Worm (Caenorhabditis elegans) whole organism, late embryonic: ENCODE measurements around the gene Y37E11AR.7.

Experiments used
- Y22D7AL.16 ChIP-seq: sonication (generic microtip); optimal IDR thresholded peaks from 2 replicates; lab custom pipeline; 2016; ENCODE audit warnings: missing genetic modification characterization, missing compliant biosample characterization
- ahr-1 ChIP-seq: sonication (generic microtip); optimal IDR thresholded peaks from 2 replicates; lab custom pipeline; 2016; ENCODE audit warnings: missing genetic modification characterization, missing compliant biosample characterization
- ceh-14 ChIP-seq: sonication (generic microtip); optimal IDR thresholded peaks from 2 replicates; lab custom pipeline; 2016; ENCODE audit warnings: missing genotype, missing genetic modification characterization, missing compliant biosample characterization
- ceh-2 ChIP-seq: sonication (generic microtip); optimal IDR thresholded peaks from 2 replicates; lab custom pipeline; 2016; ENCODE audit warnings: missing genotype, missing genetic modification characterization, missing compliant biosample characterization
- ceh-31 ChIP-seq: sonication (generic microtip); optimal IDR thresholded peaks from 2 replicates; lab custom pipeline; 2016; ENCODE audit warnings: missing genetic modification characterization, missing compliant biosample characterization
- ceh-34 ChIP-seq: sonication (generic microtip); optimal IDR thresholded peaks from 2 replicates; lab custom pipeline; 2016; ENCODE audit warnings: mild to moderate bottlenecking, missing genetic modification characterization, missing compliant biosample characterization
- ceh-45 ChIP-seq: fragments of 200-800 bp; sonication (Bioruptor generic); IDR thresholded peaks from 2 replicates; pipeline ENCODE4 v1.3.6; 2022; ENCODE audit warnings: missing genetic modification reagents, missing genetic modification characterization, missing compliant biosample characterization
- ceh-9 ChIP-seq: sonication (generic microtip); optimal IDR thresholded peaks from 2 replicates; lab custom pipeline; 2016; ENCODE audit warnings: mild to moderate bottlenecking, missing genetic modification characterization, inconsistent platforms, missing compliant biosample characterization
- che-1 ChIP-seq: sonication (generic microtip); optimal IDR thresholded peaks from 2 replicates; lab custom pipeline; 2016; ENCODE audit warnings: mild to moderate bottlenecking, missing genetic modification characterization, missing compliant biosample characterization
- elt-2 ChIP-seq: sonication (generic microtip); optimal IDR thresholded peaks from 2 replicates; lab custom pipeline; 2016; ENCODE audit warnings: missing genetic modification reagents, missing genetic modification characterization, missing compliant biosample characterization
- elt-4 ChIP-seq: sonication (generic microtip); optimal IDR thresholded peaks from 2 replicates; lab custom pipeline; 2016; ENCODE audit warnings: missing genetic modification characterization, missing compliant biosample characterization
- fax-1 ChIP-seq: sonication (generic microtip); optimal IDR thresholded peaks from 2 replicates; lab custom pipeline; 2016; ENCODE audit warnings: missing genotype, missing genetic modification characterization, missing compliant biosample characterization
- fkh-10 ChIP-seq: fragments of 150-350 bp; optimal IDR thresholded peaks from 2 replicates; lab custom pipeline; 2014; ENCODE audit warnings: missing biosample characterization, missing genetic modification reagents, missing genetic modification characterization
- fkh-6 ChIP-seq: sonication (generic microtip); optimal IDR thresholded peaks from 2 replicates; lab custom pipeline; 2016; ENCODE audit warnings: missing genetic modification characterization, missing compliant biosample characterization
- gmeb-2 ChIP-seq: sonication (generic microtip); optimal IDR thresholded peaks from 2 replicates; lab custom pipeline; 2016; ENCODE audit warnings: missing genetic modification characterization, inconsistent platforms, missing compliant biosample characterization
- hlh-13 ChIP-seq: fragments of 200-800 bp; sonication (Bioruptor generic); optimal IDR thresholded peaks from 2 replicates; lab custom pipeline; 2018; ENCODE audit warnings: mild to moderate bottlenecking, missing genetic modification characterization, missing compliant biosample characterization
- hlh-30 ChIP-seq: sonication (generic microtip); optimal IDR thresholded peaks from 2 replicates; lab custom pipeline; 2017; ENCODE audit warnings: antibody characterized with exemption, missing genetic modification characterization, missing compliant biosample characterization; ENCODE audit not compliant: insufficient read depth
- hlh-8 ChIP-seq: sonication (generic microtip); optimal IDR thresholded peaks from 2 replicates; lab custom pipeline; 2016; ENCODE audit warnings: missing genotype, missing genetic modification characterization, missing compliant biosample characterization
- lim-6 ChIP-seq: sonication (generic microtip); optimal IDR thresholded peaks from 2 replicates; lab custom pipeline; 2016; ENCODE audit warnings: missing genetic modification characterization, missing compliant biosample characterization
- nhr-232 ChIP-seq: sonication (generic microtip); optimal IDR thresholded peaks from 2 replicates; lab custom pipeline; 2016; ENCODE audit warnings: missing genetic modification characterization, missing compliant biosample characterization
- odd-2 ChIP-seq: sonication (generic microtip); optimal IDR thresholded peaks from 2 replicates; lab custom pipeline; 2017; ENCODE audit warnings: antibody characterized with exemption, mild to moderate bottlenecking, missing genetic modification characterization, missing compliant biosample characterization
- pax-1 ChIP-seq: fragments of 150-350 bp; optimal IDR thresholded peaks from 2 replicates; lab custom pipeline; 2014; ENCODE audit warnings: missing biosample characterization, missing genetic modification characterization
- rnt-1 ChIP-seq: sonication (generic microtip); optimal IDR thresholded peaks from 2 replicates; lab custom pipeline; 2016; ENCODE audit warnings: missing genetic modification characterization, missing compliant biosample characterization
- syd-9 ChIP-seq: sonication (generic microtip); optimal IDR thresholded peaks from 2 replicates; lab custom pipeline; 2016; ENCODE audit warnings: mild to moderate bottlenecking, missing genetic modification characterization, moderate library complexity, missing compliant biosample characterization
- ttx-3 ChIP-seq: sonication (generic microtip); optimal IDR thresholded peaks from 2 replicates; lab custom pipeline; 2016; ENCODE audit warnings: missing genetic modification reagents, missing genetic modification characterization, missing compliant biosample characterization
- unc-86 ChIP-seq: sonication (generic microtip); optimal IDR thresholded peaks from 2 replicates; lab custom pipeline; 2016; ENCODE audit warnings: missing genetic modification characterization, missing compliant biosample characterization

Gene Y37E11AR.7

ce11 chrIV:3719057-3719456 lies 36.2 kb downstream of the Y37E11AR.7 start, which contains the start of gene Y37E11AM.3:
TSS of gene Y37E11AM.3 (minus strand) at chrIV:3719157.
- TF ChIP-seq ceh-34 (tag; lab: Kevin White, UChicago), result no peak

- TF ChIP-seq elt-2 (tag; lab: Kevin White, UChicago) (no peak), lim-6 (no peak), unc-86 (no peak), hlh-30 (tag; lab: Kevin White, UChicago) (no peak), ceh-14 (no peak), ceh-31 (tag; lab: Kevin White, UChicago) (no peak), nhr-232 (tag; lab: Kevin White, UChicago) (no peak), ceh-9 (tag; lab: Kevin White, UChicago) (no peak), fkh-10 (GFP tag; lab: Kevin White, UChicago) (no peak), rnt-1 (tag; lab: Kevin White, UChicago) (no peak), Y22D7AL.16 (tag; lab: Kevin White, UChicago) (no peak)
Measured at ce11 chrIV:3710737-3711136, 44.5 kb downstream of the Y37E11AR.7 start.

ce11 chrIV:3709200-3709599 lies 46.1 kb downstream of the Y37E11AR.7 start, which contains the start of gene Y37E11AL.1:
TSS of gene Y37E11AL.1 (plus strand) at chrIV:3709500.
- no peak for TF ChIP-seq syd-9
- TF ChIP-seq hlh-13 (GFP tag; lab: Kevin White, UChicago), result no peak
- TF ChIP-seq fkh-6 (tag; lab: Kevin White, UChicago), result no peak
- no peak for TF ChIP-seq ceh-2 (tag; lab: Kevin White, UChicago)
- TF ChIP-seq odd-2, result no peak
- no peak for TF ChIP-seq lim-6
- no peak for TF ChIP-seq ceh-45
- no peak for TF ChIP-seq pax-1
- TF ChIP-seq ttx-3 (tag; lab: Kevin White, UChicago), result no peak
- TF ChIP-seq unc-86, result no peak
- no peak for TF ChIP-seq fax-1 (tag; lab: Kevin White, UChicago)
- no peak for TF ChIP-seq fkh-10 (GFP tag; lab: Kevin White, UChicago)
- TF ChIP-seq hlh-8 (tag; lab: Kevin White, UChicago), result no peak
- no peak for TF ChIP-seq elt-4 (tag; lab: Kevin White, UChicago)
- no peak for TF ChIP-seq gmeb-2
- no peak for TF ChIP-seq che-1 (tag; lab: Kevin White, UChicago)
- no peak for TF ChIP-seq ahr-1 (tag; lab: Kevin White, UChicago)
- TF ChIP-seq, all 69 proteins: peak for 0
